Worm (Caenorhabditis elegans) whole organism, L2 larva: ENCODE data around the gene algn-8.

Experiments used
- ZK546.5 ChIP-seq: sonication (generic microtip); optimal IDR thresholded peaks from 2 replicates; lab custom pipeline; 2017; ENCODE audit warnings: missing biosample characterization, missing genetic modification characterization
- ceh-16 ChIP-seq: fragments of 150-350 bp; optimal IDR thresholded peaks from 2 replicates; lab custom pipeline; 2014; ENCODE audit warnings: missing biosample characterization, missing genetic modification characterization
- nhr-237 ChIP-seq: fragments of 150-350 bp; optimal IDR thresholded peaks from 2 replicates; lab custom pipeline; 2014; ENCODE audit warnings: missing biosample characterization, missing genetic modification characterization

DNA sequence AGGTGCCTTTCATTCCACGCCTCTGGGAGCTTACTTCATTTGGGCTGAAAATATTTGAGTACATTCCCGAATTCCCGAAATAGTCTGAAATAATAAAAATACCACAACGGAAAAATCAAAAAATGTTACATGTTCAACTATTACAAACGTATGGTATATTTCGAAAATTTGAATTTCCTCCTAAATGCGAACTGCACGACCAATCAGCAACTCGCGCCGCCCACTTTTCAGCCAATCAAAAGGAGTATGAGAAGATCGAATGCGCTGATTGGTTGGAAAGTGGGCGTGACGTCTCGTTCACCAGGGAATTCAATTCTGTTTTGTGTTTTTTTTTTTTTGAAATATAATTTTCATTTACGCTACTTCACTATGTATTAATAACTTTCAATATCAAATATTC is 17.5 kb downstream of the algn-8 start, which contains the start of gene old-1:
- TF ChIP-seq ceh-16 (tag; lab: Kevin White, UChicago) (no peak), nhr-237 (tag; lab: Kevin White, UChicago) (no peak), ZK546.5 (no peak)
